Worm (Caenorhabditis elegans): ENCODE data around the gene rme-6.

DNA sequence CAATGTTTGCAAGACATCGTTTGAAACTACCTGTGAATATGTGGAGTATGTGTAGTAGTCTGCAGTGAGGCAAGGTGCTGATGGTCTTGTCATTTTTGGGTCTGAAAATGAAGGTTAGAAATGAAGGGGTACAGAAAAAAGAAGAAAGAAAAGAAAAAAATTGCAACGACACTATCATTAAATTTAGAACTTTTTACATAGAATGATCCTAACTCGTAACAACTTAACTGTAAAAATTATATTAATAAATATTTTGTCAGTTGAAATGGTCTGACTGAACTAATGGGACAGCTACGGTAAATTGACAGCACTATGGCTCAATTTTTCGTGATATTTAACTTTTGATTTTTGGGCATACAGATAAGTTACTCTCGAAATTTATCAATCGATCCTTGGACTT lies 22.4 kb downstream of the rme-6 start, which contains the start of gene C05D9.7:
- TF ChIP-seq lsy-2 (tag; optimal IDR thresholded peaks at IDR 0.05) (no peak), snpc-4 (tag; optimal IDR thresholded peaks at IDR 0.05) (no peak)

Data from whole organism, L2 larva.